Worm (Caenorhabditis elegans) whole organism, L2 larva: Measurements from ENCODE around the gene bli-2.

Experiments
- ama-1 ChIP-seq: fragments of 150-350 bp; optimal IDR thresholded peaks from 2 replicates; lab custom pipeline; 2018; ENCODE audit warnings: inconsistent platforms
- mdl-1 ChIP-seq, 2 experiments: fragments of 150-350 bp in 1 of 2; sonication (generic microtip) in 1 of 2; optimal IDR thresholded peaks; 2 replicates each; lab custom pipeline; 2017; ENCODE audit warnings: missing biosample characterization in 2 of 2, missing genetic modification characterization in 2 of 2
- ztf-11 ChIP-seq: sonication (generic microtip); optimal IDR thresholded peaks from 2 replicates; lab custom pipeline; 2017; ENCODE audit warnings: missing biosample characterization, missing genetic modification characterization

- TF ChIP-seq mdl-1 (tag; optimal IDR thresholded peaks at IDR 0.05; lab: Kevin White, UChicago) (no peak), ztf-11 (tag; lab: Kevin White, UChicago) (no peak), ama-1 (no peak)
These were observed 45.1 kb upstream of the bli-2 start for ce11 chrII:5697338-5697737.
